Fruit fly (Drosophila melanogaster) whole organism, embryonic: ENCODE measurements around the gene CG42716.

ENCODE experiments used
- Antp ChIP-seq: fragments of 200-800 bp; sonication (Bioruptor generic); optimal IDR thresholded peaks from 3 replicates; lab custom pipeline; 2016; ENCODE audit warnings: missing biosample characterization, missing genetic modification characterization
- B-H1 ChIP-seq: fragments of 200-800 bp; sonication (Bioruptor generic); IDR thresholded peaks from 3 replicates; pipeline ENCODE4 v1.3.6; 2022; ENCODE audit warnings: missing biosample characterization, missing genetic modification characterization
- CG11723 ChIP-seq: fragments of 200-800 bp; sonication (Bioruptor generic); optimal IDR thresholded peaks from 2 replicates; lab custom pipeline; 2017; ENCODE audit warnings: missing biosample characterization, mild to moderate bottlenecking, missing genetic modification characterization
- CG12659 ChIP-seq: fragments of 200-800 bp; sonication (Bioruptor generic); optimal IDR thresholded peaks from 3 replicates; lab custom pipeline; 2017; ENCODE audit warnings: mild to moderate bottlenecking, missing biosample characterization, missing genetic modification reagents, missing genetic modification characterization
- CG14050 ChIP-seq: fragments of 200-800 bp; sonication (Bioruptor generic); IDR thresholded peaks from 3 replicates; pipeline ENCODE4 v1.3.6; 2022; ENCODE audit warnings: missing biosample characterization, missing genetic modification characterization
- CG15479 ChIP-seq: fragments of 200-800 bp; sonication (Bioruptor generic); optimal IDR thresholded peaks from 3 replicates; lab custom pipeline; 2019; ENCODE audit warnings: missing biosample characterization, mild to moderate bottlenecking, missing genetic modification characterization, moderate library complexity
- CG1603 ChIP-seq: fragments of 200-800 bp; sonication (Bioruptor generic); optimal IDR thresholded peaks from 2 replicates; lab custom pipeline; 2019; ENCODE audit warnings: missing biosample characterization, mild to moderate bottlenecking, missing genetic modification characterization, moderate library complexity
- CG16815 ChIP-seq: fragments of 200-800 bp; sonication (Bioruptor generic); optimal IDR thresholded peaks from 3 replicates; lab custom pipeline; 2017; ENCODE audit warnings: missing biosample characterization, mild to moderate bottlenecking, missing genetic modification characterization
- CG18764 ChIP-seq: fragments of 200-800 bp; sonication (Bioruptor generic); optimal IDR thresholded peaks from 3 replicates; lab custom pipeline; 2016; ENCODE audit warnings: missing biosample characterization, missing genetic modification characterization
- CG30431 ChIP-seq: fragments of 200-800 bp; sonication (Bioruptor generic); optimal IDR thresholded peaks from 2 replicates; lab custom pipeline; 2017; ENCODE audit warnings: missing biosample characterization, missing genetic modification characterization
- CG3726 ChIP-seq: fragments of 200-800 bp; sonication (Bioruptor generic); IDR thresholded peaks from 3 replicates; pipeline ENCODE4, ENCODE4 v1.3.6; 2022; ENCODE audit warnings: missing biosample characterization, missing genetic modification characterization
- CG9437 ChIP-seq: fragments of 200-800 bp; sonication (Bioruptor generic); optimal IDR thresholded peaks from 2 replicates; lab custom pipeline; 2018; ENCODE audit warnings: missing biosample characterization, mild to moderate bottlenecking, missing genetic modification characterization
- CTCF ChIP-seq: fragments of 200-800 bp; sonication (Bioruptor generic); optimal IDR thresholded peaks from 2 replicates; lab custom pipeline; 2017; ENCODE audit warnings: missing biosample characterization, mild to moderate bottlenecking, missing genetic modification characterization, moderate library complexity
- D19A ChIP-seq: fragments of 200-800 bp; optimal IDR thresholded peaks from 3 replicates; lab custom pipeline; 2019; ENCODE audit warnings: missing biosample characterization, mild to moderate bottlenecking, missing genetic modification characterization, moderate library complexity
- D19B ChIP-seq: fragments of 200-800 bp; sonication (Bioruptor generic); optimal IDR thresholded peaks from 2 replicates; lab custom pipeline; 2017; ENCODE audit warnings: missing biosample characterization, mild to moderate bottlenecking, missing genetic modification characterization
- Dad ChIP-seq: fragments of 200-800 bp; sonication (Bioruptor generic); optimal IDR thresholded peaks from 3 replicates; lab custom pipeline; 2016; ENCODE audit warnings: missing biosample characterization, missing genetic modification characterization
- Elba2 ChIP-seq: fragments of 200-800 bp; sonication (Bioruptor generic); optimal IDR thresholded peaks from 3 replicates; lab custom pipeline; 2016; ENCODE audit warnings: missing biosample characterization, missing genetic modification characterization
- Fer1 ChIP-seq: fragments of 200-800 bp; sonication (Bioruptor generic); optimal IDR thresholded peaks from 2 replicates; lab custom pipeline; 2017; ENCODE audit warnings: missing biosample characterization, mild to moderate bottlenecking, missing genetic modification characterization
- Fer3 ChIP-seq: fragments of 200-800 bp; sonication (Bioruptor generic); optimal IDR thresholded peaks from 2 replicates; lab custom pipeline; 2018; ENCODE audit warnings: missing biosample characterization, mild to moderate bottlenecking, missing genetic modification characterization, moderate library complexity
- HLHmδ ChIP-seq: fragments of 200-800 bp; sonication (Bioruptor generic); optimal IDR thresholded peaks from 2 replicates; lab custom pipeline; 2018; ENCODE audit warnings: missing biosample characterization, mild to moderate bottlenecking, missing genetic modification characterization, moderate library complexity
- MTF-1 ChIP-seq: fragments of 200-800 bp; sonication (Bioruptor generic); optimal IDR thresholded peaks from 2 replicates; lab custom pipeline; 2018; ENCODE audit warnings: missing biosample characterization, mild to moderate bottlenecking, missing genetic modification characterization, borderline replicate concordance
- Nf-YA ChIP-seq: fragments of 200-800 bp; sonication (Bioruptor generic); IDR thresholded peaks from 2 replicates; pipeline ENCODE4 v1.3.6; 2022; ENCODE audit warnings: missing biosample characterization, missing genetic modification characterization
- Nf-YC ChIP-seq: fragments of 200-800 bp; optimal IDR thresholded peaks from 3 replicates; lab custom pipeline; 2019; ENCODE audit warnings: missing biosample characterization, mild to moderate bottlenecking, missing genetic modification characterization, moderate library complexity
- Ravus ChIP-seq: fragments of 200-800 bp; sonication (Bioruptor generic); IDR thresholded peaks from 2 replicates; pipeline ENCODE4 v1.3.6; 2022; ENCODE audit warnings: missing biosample characterization, missing genetic modification characterization
- TFAM ChIP-seq: fragments of 200-800 bp; sonication (Bioruptor generic); optimal IDR thresholded peaks from 2 replicates; lab custom pipeline; 2017; ENCODE audit warnings: missing biosample characterization, missing genetic modification characterization, inconsistent platforms
- Trl ChIP-seq, 3 experiments: fragments of >200 bp in 2 of 3; fragments of 200-800 bp in 1 of 3; sonication (Bioruptor generic) in 1 of 3; optimal IDR thresholded peaks; 2 replicates in 1 of 3; 3 replicates in 2 of 3; lab custom pipeline; 2016 to 2017; ENCODE audit warnings: missing biosample characterization in 1 of 3, missing genetic modification characterization in 1 of 3
- Vsx1 ChIP-seq: fragments of 200-800 bp; sonication (Bioruptor generic); optimal IDR thresholded peaks from 2 replicates; lab custom pipeline; 2017; ENCODE audit warnings: missing biosample characterization, mild to moderate bottlenecking, missing genetic modification characterization, missing genetic modification reagents
- Xrp1 ChIP-seq: fragments of 200-800 bp; sonication (Bioruptor generic); IDR thresholded peaks from 2 replicates; pipeline ENCODE4 v1.3.6; 2022; ENCODE audit warnings: missing biosample characterization, missing genetic modification characterization
- ase ChIP-seq: fragments of 200-800 bp; sonication (Bioruptor generic); IDR thresholded peaks from 3 replicates; pipeline ENCODE4 v1.3.6; 2022; ENCODE audit warnings: missing biosample characterization, missing genetic modification characterization
- chn ChIP-seq: fragments of 200-800 bp; sonication (Bioruptor generic); optimal IDR thresholded peaks from 2 replicates; lab custom pipeline; 2016; ENCODE audit warnings: missing biosample characterization, missing genetic modification characterization
- da ChIP-seq: fragments of 200-800 bp; sonication (Bioruptor generic); optimal IDR thresholded peaks from 2 replicates; lab custom pipeline; 2016; ENCODE audit warnings: missing biosample characterization, missing genetic modification characterization
- fd96Cb ChIP-seq: fragments of 200-800 bp; sonication (Bioruptor generic); optimal IDR thresholded peaks from 2 replicates; lab custom pipeline; 2018; ENCODE audit warnings: missing biosample characterization, mild to moderate bottlenecking, missing genetic modification characterization, moderate library complexity
- gcm2 ChIP-seq: fragments of 200-800 bp; sonication (Bioruptor generic); optimal IDR thresholded peaks from 2 replicates; lab custom pipeline; 2016; ENCODE audit warnings: missing biosample characterization, missing genetic modification characterization
- gfzf ChIP-seq: fragments of 200-800 bp; sonication (Bioruptor generic); optimal IDR thresholded peaks from 2 replicates; lab custom pipeline; 2016; ENCODE audit warnings: missing biosample characterization, mild to moderate bottlenecking, missing genetic modification characterization, moderate library complexity
- h ChIP-seq: fragments of >200 bp; optimal IDR thresholded peaks from 2 replicates; lab custom pipeline; 2017
- kay ChIP-seq: fragments of 200-800 bp; sonication (Bioruptor generic); optimal IDR thresholded peaks from 2 replicates; lab custom pipeline; 2016; ENCODE audit warnings: missing biosample characterization, missing genetic modification characterization
- kni ChIP-seq: fragments of 200-800 bp; sonication (Bioruptor generic); optimal IDR thresholded peaks from 3 replicates; lab custom pipeline; 2017; ENCODE audit warnings: mild to moderate bottlenecking, missing biosample characterization, missing genetic modification reagents, missing genetic modification characterization
- nom ChIP-seq: fragments of 200-800 bp; sonication (Bioruptor generic); optimal IDR thresholded peaks from 2 replicates; lab custom pipeline; 2017; ENCODE audit warnings: missing biosample characterization, missing genetic modification characterization, mild to moderate bottlenecking, moderate library complexity, missing genetic modification reagents
- pan ChIP-seq, 4 experiments: fragments of >200 bp in 3 of 4; fragments of 200-800 bp in 1 of 4; sonication (Bioruptor generic) in 1 of 4; optimal IDR thresholded peaks in 3 of 4; IDR thresholded peaks in 1 of 4; 2 replicates each; pipeline versions ENCODE4 v1.3.6 to Lab custom; 2017 to 2022; ENCODE audit warnings: missing biosample characterization in 2 of 4, missing genetic modification characterization in 2 of 4, mixed read lengths in 1 of 4
- pum ChIP-seq: fragments of 200-800 bp; sonication (Bioruptor generic); optimal IDR thresholded peaks from 2 replicates; lab custom pipeline; 2016; ENCODE audit warnings: missing biosample characterization, missing genetic modification characterization
- ro ChIP-seq: fragments of 200-800 bp; sonication (Bioruptor generic); IDR thresholded peaks from 2 replicates; pipeline ENCODE4 v1.3.6; 2022; ENCODE audit warnings: missing biosample characterization, missing genetic modification characterization
- salm ChIP-seq: fragments of 200-800 bp; sonication (Bioruptor generic); optimal IDR thresholded peaks from 2 replicates; lab custom pipeline; 2018; ENCODE audit warnings: missing biosample characterization, mild to moderate bottlenecking, missing genetic modification characterization
- seq ChIP-seq: fragments of 200-800 bp; sonication (Bioruptor generic); IDR thresholded peaks from 2 replicates; pipeline ENCODE4 v1.3.6; 2022; ENCODE audit warnings: missing biosample characterization, missing genetic modification characterization
- slou ChIP-seq: fragments of 200-800 bp; sonication (Bioruptor generic); optimal IDR thresholded peaks from 3 replicates; lab custom pipeline; 2016; ENCODE audit warnings: missing biosample characterization, missing genetic modification characterization
- slp2 ChIP-seq: fragments of 200-800 bp; sonication (Bioruptor generic); optimal IDR thresholded peaks from 2 replicates; lab custom pipeline; 2016; ENCODE audit warnings: missing biosample characterization, missing genetic modification characterization
- stwl ChIP-seq: fragments of 200-800 bp; sonication (Bioruptor generic); optimal IDR thresholded peaks from 3 replicates; lab custom pipeline; 2018; ENCODE audit warnings: missing biosample characterization, mild to moderate bottlenecking, missing genetic modification characterization, moderate library complexity
- tin ChIP-seq: fragments of 200-800 bp; sonication (Bioruptor generic); optimal IDR thresholded peaks from 3 replicates; lab custom pipeline; 2016; ENCODE audit warnings: missing biosample characterization, missing genetic modification characterization
- ttk ChIP-seq: fragments of 200-800 bp; sonication (Bioruptor generic); IDR thresholded peaks from 2 replicates; pipeline ENCODE4 v2.1.2; 2022; ENCODE audit warnings: missing biosample characterization, missing genetic modification characterization
- wek ChIP-seq: fragments of 200-800 bp; sonication (Bioruptor generic); optimal IDR thresholded peaks from 3 replicates; lab custom pipeline; 2018; ENCODE audit warnings: missing biosample characterization, mild to moderate bottlenecking, missing genetic modification characterization, moderate library complexity
- zen2 ChIP-seq: fragments of 200-800 bp; sonication (Bioruptor generic); IDR thresholded peaks from 3 replicates; pipeline ENCODE4 v1.3.6; 2022; ENCODE audit warnings: missing biosample characterization, missing genetic modification characterization; ENCODE audit not compliant: partially characterized antibody

Gene CG42716

dm6 chr3L:16037048-16037477 lies 3.5 kb downstream of the CG42716 start (continued):
- TF ChIP-seq CG11723 (GFP tag; lab: Kevin White, UChicago) (peak; percentile 45), D19A (tag; lab: Kevin White, UChicago) (peak; percentile 37), CG3726 (GFP tag; lab: Robert Waterston, UW) (0 out of 3 replicates have a peak, but pooled peaks have one; percentile 56), D19B (GFP tag; lab: Kevin White, UChicago) (peak; percentile 45), Ravus (GFP tag; lab: Robert Waterston, UW) (peak; percentile 22; the same call in 1 of the 2 replicates), Antp (GFP tag; lab: Kevin White, UChicago) (peak; percentile 67), ase (GFP tag; lab: Robert Waterston, UW) (peak; percentile 63; the same call in 2 of the 3 replicates), B-H1 (peak; percentile 76; the same call in 2 of the 3 replicates), slou (GFP tag; lab: Kevin White, UChicago) (peak; percentile 67), salm (tag; lab: Kevin White, UChicago) (peak; percentile 46), CG14050 (peak; percentile 28; the same call in 1 of the 3 replicates), nom (GFP tag; lab: Kevin White, UChicago) (peak; percentile 4), chn (GFP tag; lab: Kevin White, UChicago) (peak; percentile 66), CG1603 (tag; lab: Kevin White, UChicago) (peak; percentile 92), da (GFP tag; lab: Kevin White, UChicago) (peak; percentile 59), CG18764 (peak; percentile 44), ttk (GFP tag; lab: Robert Waterston, UW) (peak; percentile 74), kay (GFP tag; lab: Kevin White, UChicago) (peak; percentile 93), stwl (tag; lab: Kevin White, UChicago) (peak; percentile 86), Dad (GFP tag; lab: Kevin White, UChicago) (peak; percentile 73), pum (GFP tag; lab: Kevin White, UChicago) (peak; percentile 63), Fer3 (tag; lab: Kevin White, UChicago) (peak; percentile 76), gfzf (GFP tag; lab: Kevin White, UChicago) (peak; percentile 67), tin (GFP tag; lab: Kevin White, UChicago) (peak; percentile 81), CG16815 (GFP tag; lab: Kevin White, UChicago) (peak; percentile 39), CG30431 (GFP tag; lab: Kevin White, UChicago) (peak; percentile 55), Xrp1 (GFP tag; lab: Robert Waterston, UW) (peak; percentile 85), CG9437 (GFP tag; lab: Kevin White, UChicago) (peak; percentile 53), CG15479 (GFP tag; lab: Kevin White, UChicago) (no peak), TFAM (GFP tag; lab: Kevin White, UChicago) (no peak), pan (optimal IDR thresholded peaks at IDR 0.05; lab: Kevin White, UChicago) (no peak), pan (GFP tag; optimal IDR thresholded peaks at IDR 0.05 in 1 of 2, IDR thresholded peaks at IDR 0.05 in 1 of 2) (peak in 1 of 2 experiments; percentile 85), slp2 (GFP tag; lab: Kevin White, UChicago) (peak; percentile 56), CTCF (GFP tag; lab: Kevin White, UChicago) (peak; percentile 77), h (lab: Kevin White, UChicago) (no peak), CG12659 (peak; percentile 79), Nf-YC (tag; lab: Kevin White, UChicago) (peak; percentile 67), Trl (optimal IDR thresholded peaks at IDR 0.05; lab: Kevin White, UChicago) (no peak), Trl (GFP tag; optimal IDR thresholded peaks at IDR 0.05; lab: Kevin White, UChicago) (peak; percentile 67), HLHmδ (GFP tag; lab: Kevin White, UChicago) (no peak), ro (no peak), Vsx1 (GFP tag; lab: Kevin White, UChicago) (peak; percentile 34), gcm2 (GFP tag; lab: Kevin White, UChicago) (peak; percentile 46), MTF-1 (GFP tag; lab: Kevin White, UChicago) (no peak), Nf-YA (GFP tag; lab: Robert Waterston, UW) (0 out of 2 replicates have a peak, but pooled peaks have one; percentile 15), wek (GFP tag; lab: Kevin White, UChicago) (peak; percentile 69), Fer1 (GFP tag; lab: Kevin White, UChicago) (peak; percentile 85), fd96Cb (tag; lab: Kevin White, UChicago) (peak; percentile 54), Elba2 (GFP tag; lab: Kevin White, UChicago) (peak; percentile 40), zen2 (GFP tag; lab: Robert Waterston, UW) (no peak), kni (GFP tag; lab: Kevin White, UChicago) (no peak), seq (GFP tag; lab: Robert Waterston, UW) (peak; percentile 70)
